Worm (Caenorhabditis elegans): ENCODE data around the gene cah-2.
A peak's percentile ranks its signal among the peaks of the same experiment; 100 is the strongest.

The cah-2 gene

DNA sequence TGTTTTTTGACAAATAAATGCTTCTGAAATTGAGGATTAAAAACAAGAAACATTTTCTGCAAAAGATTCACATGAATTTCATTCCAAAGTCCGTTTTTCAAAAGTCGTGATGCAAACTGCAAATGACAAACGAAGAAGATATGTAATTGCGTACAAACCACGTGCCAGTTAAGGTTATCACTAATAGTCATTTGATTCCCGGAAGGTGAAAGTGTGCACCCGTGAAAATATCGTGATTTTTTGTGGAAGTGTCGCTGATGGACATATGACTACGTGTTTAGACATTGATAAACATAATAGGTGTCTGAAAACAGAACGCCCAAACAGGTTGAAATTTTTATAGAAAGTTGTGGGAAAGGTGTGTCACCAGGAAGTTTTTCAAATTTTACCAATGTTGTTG, 45.3 kb upstream of the cah-2 start (continued):
- TF ChIP-seq grh-1 (GFP tag; IDR thresholded peaks at IDR 0.05) (peak; percentile 84), nhr-12 (tag; optimal IDR thresholded peaks at IDR 0.05) (no peak), nhr-71 (tag; optimal IDR thresholded peaks at IDR 0.05) (peak; percentile 86), skn-1 (tag; optimal IDR thresholded peaks at IDR 0.05) (no peak), nhr-28 (tag; optimal IDR thresholded peaks at IDR 0.05) (no peak), egl-13 (tag; optimal IDR thresholded peaks at IDR 0.05) (no peak), nhr-19 (GFP tag; conservative IDR thresholded peaks at IDR 0.05) (peak; percentile 81), ama-1 (optimal IDR thresholded peaks at IDR 0.05) (no peak), Y116A8C.19 (tag; optimal IDR thresholded peaks at IDR 0.05; ENCODE audit: borderline replicate concordance) (no peak)

DNA sequence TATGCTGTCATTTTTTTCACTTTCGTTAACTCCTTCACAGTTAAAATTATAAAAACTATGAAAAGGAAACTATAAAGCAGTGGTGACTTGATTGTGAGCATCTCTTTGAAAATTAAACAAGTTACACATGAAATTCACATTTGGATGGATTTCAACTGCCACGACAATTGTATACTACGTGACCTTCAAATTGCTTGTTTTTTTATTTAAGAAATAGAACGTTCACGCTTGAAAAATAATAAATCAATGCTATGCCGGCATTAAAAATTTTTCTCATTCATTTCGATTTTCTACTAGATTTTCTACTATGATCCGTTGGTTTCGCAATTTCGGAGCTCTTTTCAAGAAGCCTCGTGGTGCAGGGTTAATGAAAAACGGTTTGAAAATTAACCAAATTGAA, 42.5 kb upstream of the cah-2 start, which contains the start of the genes ZK1290.7 and rnh-1.1:
TSS of gene ZK1290.7 (minus strand) at position 101 of the 400 bp plus-strand sequence.
TSS of gene rnh-1.1 (plus strand) at position 281 of the 400 bp plus-strand sequence.
- TF ChIP-seq rnt-1 (tag; optimal IDR thresholded peaks at IDR 0.05): no peak
- no peak for TF ChIP-seq dpl-1 (GFP tag; optimal IDR thresholded peaks at IDR 0.05)
- no peak for TF ChIP-seq unc-30 (tag; optimal IDR thresholded peaks at IDR 0.05)
- TF ChIP-seq skn-1 (tag; optimal IDR thresholded peaks at IDR 0.05): no peak
- TF ChIP-seq sox-4 (tag; optimal IDR thresholded peaks at IDR 0.05): no peak
- TF ChIP-seq hlh-4 (tag; optimal IDR thresholded peaks at IDR 0.05): no peak
- no peak for TF ChIP-seq ceh-63 (GFP tag; optimal IDR thresholded peaks at IDR 0.05)
- TF ChIP-seq nhr-12 (tag; optimal IDR thresholded peaks at IDR 0.05): no peak
- TF ChIP-seq hlh-17 (GFP tag; optimal IDR thresholded peaks at IDR 0.05; ENCODE audit: borderline replicate concordance): no peak

DNA sequence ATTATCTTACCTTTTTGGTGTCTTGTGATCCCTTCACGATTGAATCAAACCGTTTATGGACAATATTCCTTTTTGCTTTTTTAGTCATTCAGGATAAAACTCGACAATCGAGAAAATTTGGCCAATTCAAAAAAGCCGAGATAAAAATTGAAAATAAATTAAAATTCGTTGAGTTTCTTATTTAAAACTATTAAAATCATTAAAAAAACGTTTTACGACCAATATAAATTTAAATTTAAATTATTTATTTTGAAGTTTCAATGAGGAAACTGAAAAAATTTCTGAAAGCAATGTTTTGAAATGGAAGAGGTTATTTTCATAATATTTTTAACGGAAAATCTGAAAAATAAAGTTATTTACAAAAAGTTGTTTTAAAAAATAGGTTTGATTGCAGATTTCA, 40.4 kb upstream of the cah-2 start, which contains the start of gene ZK1290.15:
TSS of gene ZK1290.15 (plus strand) at position 301 of the 400 bp plus-strand sequence.
- TF ChIP-seq aly-2 (tag; optimal IDR thresholded peaks at IDR 0.05): no peak
- no peak for TF ChIP-seq hlh-17 (GFP tag; optimal IDR thresholded peaks at IDR 0.05; ENCODE audit: borderline replicate concordance)
- TF ChIP-seq zag-1 (tag; optimal IDR thresholded peaks at IDR 0.05): no peak
- no peak for TF ChIP-seq fkh-4 (tag; optimal IDR thresholded peaks at IDR 0.05; ENCODE audit: borderline replicate concordance)
- no peak for TF ChIP-seq unc-98 (GFP tag; IDR thresholded peaks at IDR 0.05)
- no peak for TF ChIP-seq lin-14 (GFP tag; optimal IDR thresholded peaks at IDR 0.05)
- no peak for TF ChIP-seq ztf-4 (tag; optimal IDR thresholded peaks at IDR 0.05)
- no peak for TF ChIP-seq rnt-1 (tag; optimal IDR thresholded peaks at IDR 0.05)
- TF ChIP-seq elt-2 (tag; optimal IDR thresholded peaks at IDR 0.05): no peak
- TF ChIP-seq xbp-1 (tag; optimal IDR thresholded peaks at IDR 0.05): no peak
- TF ChIP-seq ceh-63 (GFP tag; optimal IDR thresholded peaks at IDR 0.05): no peak
- TF ChIP-seq grh-1 (GFP tag; IDR thresholded peaks at IDR 0.05): no peak
- no peak for TF ChIP-seq lin-35 (GFP tag; optimal IDR thresholded peaks at IDR 0.05)
- TF ChIP-seq nhr-84 (tag; optimal IDR thresholded peaks at IDR 0.05): no peak
- TF ChIP-seq lir-3 (tag; optimal IDR thresholded peaks at IDR 0.05; ENCODE audit: poor library complexity): no peak
- no peak for TF ChIP-seq mef-2 (tag; optimal IDR thresholded peaks at IDR 0.05)
- no peak for TF ChIP-seq ceh-8 (GFP tag; optimal IDR thresholded peaks at IDR 0.05)
- TF ChIP-seq fkh-8 (tag; optimal IDR thresholded peaks at IDR 0.05): no peak
- no peak for TF ChIP-seq tlp-1 (tag; optimal IDR thresholded peaks at IDR 0.05)
- TF ChIP-seq zip-4 (GFP tag; optimal IDR thresholded peaks at IDR 0.05): no peak

DNA sequence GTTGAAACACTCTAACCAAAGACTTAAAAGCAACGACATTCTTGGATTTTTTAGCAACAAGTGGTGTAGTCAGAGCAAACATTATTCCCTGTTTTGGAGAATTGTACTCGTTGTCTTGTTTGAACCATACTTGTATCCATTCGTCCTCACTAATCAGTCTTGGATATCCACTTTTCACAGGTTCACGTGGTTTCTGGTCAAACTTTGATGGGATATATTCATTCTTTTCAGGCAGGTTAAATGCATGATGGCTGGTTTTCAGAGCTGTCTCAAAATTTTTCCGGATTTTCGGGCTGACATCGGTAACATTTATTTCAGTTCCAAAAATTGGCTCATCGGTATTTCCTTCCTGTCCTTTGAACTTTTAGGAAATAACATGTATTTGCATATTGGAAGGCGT, 38.5 kb upstream of the cah-2 start:
- no peak for TF ChIP-seq fkh-8 (tag; optimal IDR thresholded peaks at IDR 0.05)
- no peak for TF ChIP-seq efl-1 (optimal IDR thresholded peaks at IDR 0.05)
- TF ChIP-seq efl-1 (GFP tag; optimal IDR thresholded peaks at IDR 0.05 in 1 of 2): peak in 1 of 2 experiments; percentile 62

DNA sequence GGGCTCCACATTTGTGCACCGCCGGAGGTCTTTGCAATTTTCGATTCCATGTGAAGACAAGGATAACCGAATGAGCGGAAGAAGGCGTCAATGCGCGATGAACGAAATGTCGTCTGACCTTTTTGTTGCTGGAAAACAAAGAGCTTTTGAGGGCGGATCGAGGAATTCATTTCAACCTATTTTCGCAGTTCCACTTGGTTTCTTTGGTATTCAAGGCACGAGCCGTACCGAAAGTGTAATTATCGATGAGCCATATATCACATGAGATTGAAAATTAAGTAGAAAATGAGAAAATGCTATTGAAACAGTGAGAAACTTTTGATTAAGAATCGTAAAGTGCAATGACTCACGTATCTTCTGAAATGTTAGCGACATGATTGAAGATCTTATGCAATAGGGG, 36.3 kb upstream of the cah-2 start, which contains the start of gene glb-9:
TSS of gene glb-9 (minus strand) at position 101 of the 400 bp plus-strand sequence.
- TF ChIP-seq irx-1 (tag; optimal IDR thresholded peaks at IDR 0.05): no peak
- TF ChIP-seq nhr-85 (tag): no peak
- TF ChIP-seq ceh-63 (GFP tag; optimal IDR thresholded peaks at IDR 0.05): no peak
- TF ChIP-seq pqm-1 (tag; optimal IDR thresholded peaks at IDR 0.05): no peak
- no peak for TF ChIP-seq rnt-1 (tag; optimal IDR thresholded peaks at IDR 0.05)
- no peak for TF ChIP-seq unc-62 (GFP tag; optimal IDR thresholded peaks at IDR 0.05)
- TF ChIP-seq pag-3 (tag; optimal IDR thresholded peaks at IDR 0.05; ENCODE audit: borderline replicate concordance, insufficient read depth): no peak
- no peak for TF ChIP-seq tbx-2 (tag; optimal IDR thresholded peaks at IDR 0.05)
- no peak for TF ChIP-seq lin-39 (tag; optimal IDR thresholded peaks at IDR 0.05)
- no peak for TF ChIP-seq ztf-4 (tag; optimal IDR thresholded peaks at IDR 0.05)
- TF ChIP-seq xbp-1 (tag; optimal IDR thresholded peaks at IDR 0.05): no peak
- no peak for TF ChIP-seq efl-1 (optimal IDR thresholded peaks at IDR 0.05)
- no peak for TF ChIP-seq efl-1 (GFP tag; optimal IDR thresholded peaks at IDR 0.05 in 1 of 2)
- no peak for TF ChIP-seq unc-98 (GFP tag; IDR thresholded peaks at IDR 0.05)
- TF ChIP-seq pax-3 (tag; optimal IDR thresholded peaks at IDR 0.05): no peak

All from whole organism, L1 larva.